Worm (Caenorhabditis elegans): ENCODE data around the gene K05B2.4.

K05B2.4 gene

DNA sequence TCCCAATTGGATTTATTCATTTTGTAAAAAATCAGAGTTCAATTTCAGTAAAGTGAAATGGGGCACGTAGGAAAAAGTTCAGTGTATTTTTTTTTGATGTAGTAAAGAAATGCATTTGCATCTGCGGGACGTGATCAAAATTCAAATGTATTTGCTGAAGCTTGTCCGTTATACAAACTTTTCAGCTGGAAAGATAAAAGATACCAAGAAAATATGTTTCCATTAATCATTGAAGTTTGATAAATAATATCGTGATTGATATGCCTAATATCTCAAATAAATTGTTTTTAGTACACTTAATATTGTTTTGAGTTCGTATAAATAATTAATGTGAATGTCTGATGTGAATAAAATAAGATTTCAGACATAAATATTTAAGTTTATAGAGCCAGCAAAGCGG is 18.4 kb downstream of the K05B2.4 start:
- TF ChIP-seq ceh-28 (tag; optimal IDR thresholded peaks at IDR 0.05) (no peak), T20F7.1 (GFP tag; optimal IDR thresholded peaks at IDR 0.05) (no peak), spr-1 (tag; optimal IDR thresholded peaks at IDR 0.05) (no peak), zip-2 (tag; optimal IDR thresholded peaks at IDR 0.05) (no peak), unc-62 (GFP tag; optimal IDR thresholded peaks at IDR 0.05 in 1 of 2) (no peak), unc-62 (tag; optimal IDR thresholded peaks at IDR 0.05) (no peak), set-16 (GFP tag; IDR thresholded peaks at IDR 0.05) (no peak), cey-2 (tag; optimal IDR thresholded peaks at IDR 0.05; ENCODE audit: borderline replicate concordance, insufficient read depth) (no peak), F10B5.3 (tag; optimal IDR thresholded peaks at IDR 0.05) (no peak)

DNA sequence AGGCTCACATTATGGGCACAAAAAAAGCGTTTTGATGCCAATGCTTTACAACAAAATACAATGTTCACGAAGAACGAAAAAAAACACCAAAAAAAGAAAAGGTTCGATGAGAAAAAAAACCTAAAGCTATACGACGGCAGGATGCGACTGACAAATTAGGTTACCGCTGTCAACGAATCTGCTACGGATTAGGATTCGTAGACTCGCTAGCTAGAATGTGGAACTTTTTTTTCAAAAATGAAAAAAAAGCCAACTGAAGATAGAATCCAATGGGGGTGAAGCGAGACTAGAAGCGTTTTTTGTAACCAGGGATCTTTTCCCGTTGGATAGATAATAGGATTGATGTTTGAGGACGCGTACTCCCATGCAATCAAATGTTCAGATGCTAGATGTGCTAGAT is 18.8 kb downstream of the K05B2.4 start:
- TF ChIP-seq nhr-28 (tag; optimal IDR thresholded peaks at IDR 0.05), result no peak
- TF ChIP-seq mdl-1 (tag; optimal IDR thresholded peaks at IDR 0.05), result no peak
- no peak for TF ChIP-seq cey-2 (tag; optimal IDR thresholded peaks at IDR 0.05; ENCODE audit: borderline replicate concordance, insufficient read depth)
- TF ChIP-seq fkh-10 (GFP tag; optimal IDR thresholded peaks at IDR 0.05), result peak; percentile 94
- TF ChIP-seq ces-1 (GFP tag; optimal IDR thresholded peaks at IDR 0.05), result peak; percentile 69
- no peak for TF ChIP-seq daf-8 (GFP tag; IDR thresholded peaks at IDR 0.05)
- no peak for TF ChIP-seq F49E8.2 (tag; optimal IDR thresholded peaks at IDR 0.05; ENCODE audit: borderline replicate concordance)
- no peak for TF ChIP-seq lir-3 (tag; optimal IDR thresholded peaks at IDR 0.05)
- peak; percentile 51; the same call in 1 of the 2 replicates for TF ChIP-seq ctbp-1 (GFP tag; IDR thresholded peaks at IDR 0.05)

DNA sequence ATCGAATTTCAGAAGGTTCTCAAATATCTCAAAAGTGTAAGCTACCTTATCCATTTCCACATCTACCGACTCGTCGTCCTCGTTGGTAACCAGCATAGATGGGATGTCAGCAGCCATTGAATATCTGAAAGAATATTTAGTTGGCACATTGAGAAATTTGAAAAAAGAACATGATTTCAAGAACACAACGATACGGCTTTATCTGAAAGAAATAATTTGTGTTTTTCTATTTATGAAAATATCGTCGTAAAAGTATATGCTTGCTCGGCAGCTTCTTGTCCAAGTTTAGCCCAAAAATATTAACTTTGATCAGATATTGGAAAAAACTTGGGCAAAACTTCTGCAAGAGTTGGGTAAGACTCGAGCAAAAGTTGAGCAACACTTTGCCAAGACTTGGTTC is 20.1 kb downstream of the K05B2.4 start, which contains the start of gene T07F12.4:
TSS of gene T07F12.4 (minus strand) at position 130 of the 400 bp plus-strand sequence.
- peak; percentile 93 for TF ChIP-seq aha-1 (tag)
- no peak for TF ChIP-seq mdl-1 (tag; optimal IDR thresholded peaks at IDR 0.05)

ce11 chrX:4899623-4900022 is 21.2 kb downstream of the K05B2.4 start:
- peak; percentile 82 for TF ChIP-seq set-16 (GFP tag; IDR thresholded peaks at IDR 0.05)
- peak; percentile 9 for TF ChIP-seq mep-1 (tag; optimal IDR thresholded peaks at IDR 0.05)
- no peak for TF ChIP-seq lin-29 (GFP tag; IDR thresholded peaks at IDR 0.05)
- peak; percentile 61 for TF ChIP-seq tra-1 (GFP tag; IDR thresholded peaks at IDR 0.05)
- TF ChIP-seq hlh-11 (tag; optimal IDR thresholded peaks at IDR 0.05), result peak; percentile 90
- peak; percentile 29 for TF ChIP-seq hlh-30 (tag; optimal IDR thresholded peaks at IDR 0.05; ENCODE audit: insufficient read depth)
- TF ChIP-seq hmg-1.1 (GFP tag; IDR thresholded peaks at IDR 0.05), result peak; percentile 13; the same call in 1 of the 2 replicates
- peak in 1 of 2 experiments; percentile 76 for TF ChIP-seq hif-1 (tag; optimal IDR thresholded peaks at IDR 0.05)
- no peak for TF ChIP-seq F49E8.2 (tag; optimal IDR thresholded peaks at IDR 0.05; ENCODE audit: borderline replicate concordance)
- no peak for TF ChIP-seq dve-1 (tag; optimal IDR thresholded peaks at IDR 0.05; ENCODE audit: insufficient read depth)
- 0 out of 2 replicates have a peak, but pooled peaks have one; percentile 29 for TF ChIP-seq ctbp-1 (GFP tag; IDR thresholded peaks at IDR 0.05)
- TF ChIP-seq fkh-10 (GFP tag; optimal IDR thresholded peaks at IDR 0.05), result no peak
- peak; percentile 43 for TF ChIP-seq dmd-6 (GFP tag; IDR thresholded peaks at IDR 0.05)
- peak; percentile 69; the same call in 1 of the 2 replicates for TF ChIP-seq egl-43 (GFP tag; IDR thresholded peaks at IDR 0.05)
- TF ChIP-seq pha-4 (GFP tag; IDR thresholded peaks at IDR 0.05), result peak; percentile 75; the same call in 1 of the 2 replicates
- TF ChIP-seq pha-4 (tag; optimal IDR thresholded peaks at IDR 0.05), result no peak

DNA sequence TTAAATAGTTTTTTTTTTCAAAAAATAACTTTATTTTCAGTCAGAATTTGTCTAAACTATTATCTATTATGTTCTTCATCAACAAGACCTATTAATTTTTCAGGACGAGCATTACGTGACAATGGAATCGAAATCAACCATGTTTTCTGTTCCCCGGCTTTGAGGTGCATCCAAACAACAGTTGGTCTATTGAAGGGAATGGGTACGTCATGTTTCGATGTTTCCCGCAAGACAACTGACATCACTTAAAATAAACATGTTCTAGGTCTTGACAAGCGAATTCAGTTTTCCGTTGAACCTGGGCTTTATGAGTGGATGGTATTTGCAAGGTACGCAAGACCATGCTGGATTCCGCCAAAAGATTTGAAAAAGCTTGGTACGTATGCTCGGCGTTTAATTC is 25.6 kb downstream of the K05B2.4 start:
- no peak for TF ChIP-seq F37D6.2 (tag; optimal IDR thresholded peaks at IDR 0.05)
- TF ChIP-seq aha-1 (tag), result peak; percentile 14
- peak in 1 of 2 experiments; percentile 86 for TF ChIP-seq daf-16 (GFP tag; optimal IDR thresholded peaks at IDR 0.05)
- TF ChIP-seq daf-16 (tag; optimal IDR thresholded peaks at IDR 0.05), result no peak
- peak; percentile 18 for TF ChIP-seq hlh-11 (tag; optimal IDR thresholded peaks at IDR 0.05)
- no peak for TF ChIP-seq unc-130 (GFP tag; optimal IDR thresholded peaks at IDR 0.05)
- TF ChIP-seq daf-19 (GFP tag; conservative IDR thresholded peaks at IDR 0.05), result no peak
- no peak for TF ChIP-seq F10B5.3 (tag; optimal IDR thresholded peaks at IDR 0.05)
- no peak for TF ChIP-seq nhr-76 (tag; optimal IDR thresholded peaks at IDR 0.05)
- no peak for TF ChIP-seq ceh-62 (tag; optimal IDR thresholded peaks at IDR 0.05)
- TF ChIP-seq unc-62 (GFP tag; optimal IDR thresholded peaks at IDR 0.05 in 1 of 2), result no peak
- TF ChIP-seq unc-62 (tag; optimal IDR thresholded peaks at IDR 0.05), result no peak
- no peak for TF ChIP-seq php-3 (GFP tag; IDR thresholded peaks at IDR 0.05)
- TF ChIP-seq nhr-77 (tag; optimal IDR thresholded peaks at IDR 0.05), result no peak

Data from whole organism, L4 larva.